Fruit fly (Drosophila melanogaster) ovary, adult (tissue): ENCODE data around the gene CG9919.
A peak's percentile ranks its signal among the peaks of the same experiment; 100 is the strongest.

Experiments
- CG17801 ChIP-seq: fragments of 200-800 bp; optimal IDR thresholded peaks from 2 replicates; lab custom pipeline; 2019; ENCODE audit warnings: missing biosample characterization, mild to moderate bottlenecking, missing genetic modification characterization, moderate library complexity; ENCODE audit not compliant: partially characterized antibody

Gene CG9919

DNA sequence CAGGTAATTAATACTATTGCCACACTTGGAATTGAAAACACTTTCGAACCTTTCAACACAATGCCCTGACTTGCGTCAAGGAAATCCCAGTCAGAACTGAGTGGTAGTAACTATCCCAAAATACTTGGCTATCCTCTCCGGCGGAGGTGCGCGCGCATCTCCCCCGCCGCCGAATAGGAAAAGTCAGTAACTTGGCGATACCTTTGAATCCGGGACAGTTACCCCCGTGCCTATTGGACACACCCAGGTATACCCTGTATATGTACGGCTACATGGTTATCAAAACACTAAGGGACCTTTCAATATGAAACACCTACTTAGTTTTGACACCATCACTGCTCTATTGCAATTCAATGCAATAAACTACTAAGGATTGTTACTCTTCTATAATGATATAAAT is at the start of gene CG9919:
TSS of gene CG9919 (minus strand) at position 101 of the 400 bp plus-strand sequence.
- TF ChIP-seq CG17801 (GFP tag; lab: Kevin White, UChicago) = no peak

dm6 chrX:16374059-16374458 is 43.5 kb upstream of the CG9919 start:
- no peak for TF ChIP-seq CG17801 (GFP tag; lab: Kevin White, UChicago)

dm6 chrX:16373541-16373940 is 43.0 kb upstream of the CG9919 start:
- no peak for TF ChIP-seq CG17801 (GFP tag; lab: Kevin White, UChicago)

- TF ChIP-seq CG17801 (GFP tag; lab: Kevin White, UChicago) = peak; percentile 64
Observed at dm6 chrX:16372492-16373350, 42.2 kb upstream of the CG9919 start, which contains the start of gene Fur2. Gene Fur2 (plus strand): TSS chrX:16373086.

- TF ChIP-seq CG17801 (GFP tag; lab: Kevin White, UChicago) = no peak
Observed at dm6 chrX:16371923-16372322, 41.4 kb upstream of the CG9919 start.

dm6 chrX:16368585-16368984 is 38.0 kb upstream of the CG9919 start:
- TF ChIP-seq CG17801 (GFP tag; lab: Kevin White, UChicago) = no peak

- no peak for TF ChIP-seq CG17801 (GFP tag; lab: Kevin White, UChicago)
Observed at dm6 chrX:16361306-16361705, 30.7 kb upstream of the CG9919 start, which contains the start of gene nonA. Gene nonA (plus strand): TSS chrX:16361569.

DNA sequence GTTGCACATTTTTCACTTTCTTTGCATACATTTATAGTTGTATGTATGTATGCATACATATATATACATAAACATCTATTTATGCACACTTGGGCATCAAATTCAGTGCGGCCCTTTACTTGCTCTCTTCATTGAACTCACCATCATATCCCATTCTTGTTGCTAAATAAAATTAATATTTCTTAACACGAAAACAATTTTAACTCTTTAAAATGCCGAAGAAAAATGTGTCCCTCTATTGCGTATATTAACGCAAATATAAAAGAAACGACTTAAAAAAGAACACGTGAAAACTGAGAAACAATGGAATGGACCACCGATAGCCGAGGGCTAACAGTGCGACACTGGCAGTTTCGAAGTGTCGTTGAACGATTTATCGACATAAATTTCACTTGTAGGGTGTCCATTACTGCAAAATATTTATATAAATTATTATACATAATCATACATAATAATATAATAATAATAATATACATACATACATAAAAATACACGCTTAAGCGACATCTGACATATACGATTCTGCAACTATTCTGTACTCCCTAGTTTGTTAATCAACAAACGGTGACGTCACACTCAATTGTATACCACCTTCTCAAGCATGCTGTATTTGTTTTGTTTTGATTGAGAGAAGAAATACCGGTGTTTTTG is 28.2 kb upstream of the CG9919 start, which contains the start of the genes U2af50 and PIG-Q:
TSS of gene U2af50 (minus strand) at position 370 of the 651 bp plus-strand sequence.
TSS of gene PIG-Q (plus strand) at position 474 of the 651 bp plus-strand sequence.
- peak; percentile 94 for TF ChIP-seq CG17801 (GFP tag; lab: Kevin White, UChicago)

dm6 chrX:16350062-16350461 is 19.5 kb upstream of the CG9919 start, which contains the start of gene sl:
Gene sl (plus strand): TSS chrX:16350315.
- no peak for TF ChIP-seq CG17801 (GFP tag; lab: Kevin White, UChicago)

DNA sequence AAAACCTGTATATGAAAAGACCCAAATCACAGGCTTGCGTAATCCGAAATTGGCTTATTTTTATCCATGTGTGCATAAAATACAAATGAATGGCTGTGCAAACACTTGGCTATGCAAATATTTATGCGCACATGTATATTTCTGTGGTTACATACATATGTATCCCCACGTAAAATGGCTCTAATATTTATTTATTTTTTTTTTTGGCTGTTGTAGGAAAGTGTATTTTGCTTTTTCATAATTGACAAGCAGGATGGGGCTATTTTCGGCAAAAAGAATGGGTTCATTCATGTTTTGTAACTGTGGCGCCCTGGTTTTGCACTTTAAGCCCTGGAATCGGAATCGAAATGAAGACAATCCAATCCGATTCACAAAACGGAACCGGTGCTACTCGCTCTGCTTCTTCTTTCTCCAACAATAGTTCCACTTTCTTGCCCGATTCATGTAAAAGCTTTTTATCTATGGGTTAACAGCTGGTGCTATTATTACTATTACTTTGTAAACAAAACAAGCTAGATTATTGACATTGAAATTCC is 4.6 kb upstream of the CG9919 start:
- TF ChIP-seq CG17801 (GFP tag; lab: Kevin White, UChicago) = peak; percentile 66

dm6 chrX:16334251-16334860 is 3.8 kb upstream of the CG9919 start:
- no peak for TF ChIP-seq CG17801 (GFP tag; lab: Kevin White, UChicago)

DNA sequence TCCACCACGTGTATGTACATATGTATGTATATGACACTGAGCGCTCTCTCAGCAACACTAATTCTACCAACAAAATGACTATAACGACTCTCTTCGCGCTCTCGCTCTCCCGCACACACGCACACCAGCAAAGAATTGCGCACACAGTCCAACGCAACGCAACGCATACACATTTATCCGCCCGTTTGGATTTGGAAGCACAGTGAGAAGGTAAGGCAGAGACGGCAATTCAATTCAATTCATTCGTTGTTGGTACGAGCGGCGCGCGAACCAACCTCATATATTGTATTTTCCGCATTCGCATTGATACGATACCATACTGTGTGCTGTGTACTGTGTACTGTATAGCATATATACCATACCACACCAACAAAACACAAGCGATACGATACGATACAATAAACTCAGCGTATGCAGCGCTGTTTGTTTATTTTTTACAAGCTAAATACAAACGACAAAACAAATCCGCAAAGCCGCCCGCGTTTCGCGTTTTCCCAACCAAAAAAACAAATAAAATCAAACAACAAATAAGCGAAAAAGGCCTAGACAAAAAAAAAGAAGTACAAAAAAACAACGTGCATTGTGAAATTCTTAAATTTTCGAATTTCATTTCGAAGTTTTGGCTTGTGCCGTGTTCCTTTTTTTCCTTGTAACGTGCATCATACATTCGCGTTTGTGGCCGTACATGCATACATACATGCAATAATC is 3.0 kb upstream of the CG9919 start, which contains the start of the genes CG9921 and Dsp1:
TSS of gene CG9921 (minus strand) at position 167 of the 708 bp plus-strand sequence.
TSS of gene Dsp1 (plus strand) at position 179 of the 708 bp plus-strand sequence.
- TF ChIP-seq CG17801 (GFP tag; lab: Kevin White, UChicago) = peak; percentile 55

- TF ChIP-seq CG17801 (GFP tag; lab: Kevin White, UChicago) = peak; percentile 93
Observed at dm6 chrX:16332615-16333288, 2.2 kb upstream of the CG9919 start.
